Fruit fly (Drosophila melanogaster) whole organism, embryonic: ENCODE results near the gene Hecw.

ENCODE experiments used
- Adf1 ChIP-seq: fragments of 200-800 bp; sonication (Bioruptor generic); IDR thresholded peaks from 2 replicates; pipeline ENCODE4 v1.3.6; 2022; ENCODE audit warnings: missing biosample characterization, missing genetic modification characterization
- Atf3 ChIP-seq: fragments of 200-800 bp; sonication (Bioruptor generic); optimal IDR thresholded peaks from 3 replicates; lab custom pipeline; 2016; ENCODE audit warnings: missing biosample characterization, missing genetic modification characterization
- CG11093 ChIP-seq: fragments of 200-800 bp; sonication (Bioruptor generic); IDR thresholded peaks from 3 replicates; pipeline ENCODE4 v1.3.6; 2022; ENCODE audit warnings: missing biosample characterization, missing genetic modification characterization
- CG11456 ChIP-seq: fragments of 200-800 bp; sonication (Bioruptor generic); IDR thresholded peaks from 3 replicates; pipeline ENCODE4 v1.3.6; 2022; ENCODE audit warnings: missing biosample characterization, missing genetic modification characterization
- CG11504 ChIP-seq: fragments of 200-800 bp; sonication (Bioruptor generic); optimal IDR thresholded peaks from 3 replicates; lab custom pipeline; 2019; ENCODE audit warnings: missing biosample characterization, mild to moderate bottlenecking, missing genetic modification characterization, moderate library complexity
- CG12236 ChIP-seq: fragments of 200-800 bp; sonication (Bioruptor generic); optimal IDR thresholded peaks from 2 replicates; lab custom pipeline; 2016; ENCODE audit warnings: missing biosample characterization, missing genetic modification characterization
- CG12299 ChIP-seq: fragments of 200-800 bp; sonication (Bioruptor generic); optimal IDR thresholded peaks from 2 replicates; lab custom pipeline; 2018; ENCODE audit warnings: missing biosample characterization, mild to moderate bottlenecking, missing genetic modification characterization
- CG12659 ChIP-seq: fragments of 200-800 bp; sonication (Bioruptor generic); optimal IDR thresholded peaks from 3 replicates; lab custom pipeline; 2017; ENCODE audit warnings: mild to moderate bottlenecking, missing biosample characterization, missing genetic modification reagents, missing genetic modification characterization
- CG13775 ChIP-seq: fragments of 200-800 bp; sonication (Bioruptor generic); optimal IDR thresholded peaks from 3 replicates; lab custom pipeline; 2017; ENCODE audit warnings: missing biosample characterization, mild to moderate bottlenecking, missing genetic modification characterization
- CG17385 ChIP-seq: fragments of 200-800 bp; sonication (Bioruptor generic); optimal IDR thresholded peaks from 3 replicates; lab custom pipeline; 2018; ENCODE audit warnings: missing biosample characterization, mild to moderate bottlenecking, missing genetic modification characterization
- CG17829 ChIP-seq: fragments of 200-800 bp; optimal IDR thresholded peaks from 2 replicates; lab custom pipeline; 2019; ENCODE audit warnings: missing biosample characterization, mild to moderate bottlenecking, missing genetic modification characterization, moderate library complexity
- CG18262 ChIP-seq: fragments of 200-800 bp; optimal IDR thresholded peaks from 3 replicates; lab custom pipeline; 2019; ENCODE audit warnings: missing biosample characterization, mild to moderate bottlenecking, missing genetic modification characterization, moderate library complexity
- CG32772 ChIP-seq: fragments of 200-800 bp; sonication (Bioruptor generic); IDR thresholded peaks from 2 replicates; pipeline ENCODE4 v1.3.6; 2022; ENCODE audit warnings: missing biosample characterization, missing genetic modification characterization
- CG42726 ChIP-seq: fragments of 200-800 bp; sonication (Bioruptor generic); IDR thresholded peaks from 2 replicates; pipeline ENCODE4 v1.3.6; 2022; ENCODE audit warnings: missing biosample characterization, missing genetic modification characterization; ENCODE audit not compliant: partially characterized antibody
- CG4707 ChIP-seq: fragments of 200-800 bp; sonication (Bioruptor generic); optimal IDR thresholded peaks from 2 replicates; lab custom pipeline; 2018; ENCODE audit warnings: missing biosample characterization, mild to moderate bottlenecking, missing genetic modification characterization, moderate library complexity
- CG4730 ChIP-seq: fragments of 200-800 bp; sonication (Bioruptor generic); IDR thresholded peaks from 2 replicates; pipeline ENCODE4 v1.3.6; 2022; ENCODE audit warnings: missing biosample characterization, missing genetic modification characterization
- CG5180 ChIP-seq: fragments of 200-800 bp; sonication (Bioruptor generic); optimal IDR thresholded peaks from 3 replicates; lab custom pipeline; 2017; ENCODE audit warnings: missing biosample characterization, missing genetic modification characterization, mild to moderate bottlenecking, moderate library complexity, missing genetic modification reagents
- CG6175 ChIP-seq: fragments of 200-800 bp; sonication (Bioruptor generic); IDR thresholded peaks from 3 replicates; pipeline ENCODE4 v1.3.6; 2022; ENCODE audit warnings: missing biosample characterization, missing genetic modification characterization
- CG6813 ChIP-seq: fragments of 200-800 bp; sonication (Bioruptor generic); optimal IDR thresholded peaks from 2 replicates; lab custom pipeline; 2017; ENCODE audit warnings: missing biosample characterization, missing genetic modification characterization, mild to moderate bottlenecking, moderate library complexity, missing genetic modification reagents
- CG7786 ChIP-seq: fragments of 200-800 bp; sonication (Bioruptor generic); optimal IDR thresholded peaks from 2 replicates; lab custom pipeline; 2016; ENCODE audit warnings: missing biosample characterization, missing genetic modification characterization
- CG7839 ChIP-seq: fragments of 200-800 bp; sonication (Bioruptor generic); optimal IDR thresholded peaks from 3 replicates; lab custom pipeline; 2018; ENCODE audit warnings: missing biosample characterization, mild to moderate bottlenecking, missing genetic modification characterization, moderate library complexity
- CG7928 ChIP-seq: fragments of 200-800 bp; sonication (Bioruptor generic); optimal IDR thresholded peaks from 2 replicates; lab custom pipeline; 2017; ENCODE audit warnings: missing biosample characterization, mild to moderate bottlenecking, missing genetic modification characterization
- CG7987 ChIP-seq: fragments of 200-800 bp; sonication (Bioruptor generic); optimal IDR thresholded peaks from 2 replicates; lab custom pipeline; 2018; ENCODE audit warnings: missing biosample characterization, mild to moderate bottlenecking, missing genetic modification characterization, moderate library complexity
- CkIIα-i1 ChIP-seq: fragments of 200-800 bp; sonication (Bioruptor generic); IDR thresholded peaks from 2 replicates; pipeline ENCODE4 v1.3.6; 2022; ENCODE audit warnings: missing biosample characterization, missing genetic modification characterization
- Dll ChIP-seq: fragments of 200-800 bp; sonication (Bioruptor generic); IDR thresholded peaks from 4 replicates; pipeline ENCODE4 v1.3.6; 2022; ENCODE audit warnings: missing biosample characterization, missing genetic modification characterization; ENCODE audit not compliant: partially characterized antibody
- Doc2 ChIP-seq: fragments of 200-800 bp; sonication (Bioruptor generic); IDR thresholded peaks from 2 replicates; pipeline ENCODE4 v1.3.6; 2022; ENCODE audit warnings: missing biosample characterization, missing genetic modification characterization
- ERR ChIP-seq: fragments of 200-800 bp; sonication (Bioruptor generic); optimal IDR thresholded peaks from 2 replicates; lab custom pipeline; 2016; ENCODE audit warnings: missing biosample characterization, missing genetic modification characterization
- HLH3B ChIP-seq: fragments of 200-800 bp; sonication (Bioruptor generic); IDR thresholded peaks from 2 replicates; pipeline ENCODE4 v1.3.6; 2022; ENCODE audit warnings: missing biosample characterization, missing genetic modification characterization
- Hmr ChIP-seq: fragments of 200-800 bp; sonication (Bioruptor generic); optimal IDR thresholded peaks from 3 replicates; lab custom pipeline; 2017; ENCODE audit warnings: mild to moderate bottlenecking, missing biosample characterization, missing genetic modification reagents, missing genetic modification characterization
- MBD-R2 ChIP-seq: fragments of 200-800 bp; sonication (Bioruptor generic); IDR thresholded peaks from 2 replicates; pipeline ENCODE4 v1.3.6; 2022; ENCODE audit warnings: missing biosample characterization, missing genetic modification characterization
- Meics ChIP-seq: fragments of 200-800 bp; sonication (Bioruptor generic); optimal IDR thresholded peaks from 2 replicates; lab custom pipeline; 2017; ENCODE audit warnings: missing biosample characterization, mild to moderate bottlenecking, missing genetic modification characterization
- Neu2 ChIP-seq: fragments of 200-800 bp; sonication (Bioruptor generic); optimal IDR thresholded peaks from 3 replicates; lab custom pipeline; 2016; ENCODE audit warnings: missing biosample characterization, missing genetic modification characterization, borderline replicate concordance
- Oaz ChIP-seq: fragments of 200-800 bp; sonication (Bioruptor generic); IDR thresholded peaks from 2 replicates; pipeline ENCODE4 v1.3.6; 2022; ENCODE audit warnings: missing biosample characterization, missing genetic modification characterization
- PHDP ChIP-seq: fragments of 200-800 bp; sonication (Bioruptor generic); optimal IDR thresholded peaks from 3 replicates; lab custom pipeline; 2018; ENCODE audit warnings: missing biosample characterization, mild to moderate bottlenecking, missing genetic modification characterization, moderate library complexity
- Xrp1 ChIP-seq: fragments of 200-800 bp; sonication (Bioruptor generic); IDR thresholded peaks from 2 replicates; pipeline ENCODE4 v1.3.6; 2022; ENCODE audit warnings: missing biosample characterization, missing genetic modification characterization
- ara ChIP-seq: fragments of 200-800 bp; sonication (Bioruptor generic); IDR thresholded peaks from 2 replicates; pipeline ENCODE4 v1.3.6; 2022; ENCODE audit warnings: missing biosample characterization, missing genetic modification characterization
- ato ChIP-seq: fragments of 200-800 bp; sonication (Bioruptor generic); IDR thresholded peaks from 2 replicates; pipeline ENCODE4 v1.3.6; 2022; ENCODE audit warnings: missing biosample characterization, missing genetic modification characterization; ENCODE audit not compliant: partially characterized antibody
- cad ChIP-seq: fragments of >200 bp; optimal IDR thresholded peaks from 2 replicates; lab custom pipeline; 2017; ENCODE audit warnings: missing biosample characterization, missing genetic modification characterization
- cato ChIP-seq: fragments of 200-800 bp; sonication (Bioruptor generic); optimal IDR thresholded peaks from 2 replicates; lab custom pipeline; 2016; ENCODE audit warnings: missing biosample characterization, missing genetic modification characterization, borderline replicate concordance
- dan ChIP-seq: fragments of 200-800 bp; sonication (Bioruptor generic); IDR thresholded peaks from 2 replicates; pipeline ENCODE4 v1.3.6; 2022; ENCODE audit warnings: missing biosample characterization, missing genetic modification characterization
- ems ChIP-seq: fragments of 200-800 bp; sonication (Bioruptor generic); optimal IDR thresholded peaks from 3 replicates; lab custom pipeline; 2016; ENCODE audit warnings: missing biosample characterization, missing genetic modification characterization
- eyg ChIP-seq: fragments of 200-800 bp; sonication (Bioruptor generic); optimal IDR thresholded peaks from 3 replicates; lab custom pipeline; 2016; ENCODE audit warnings: missing biosample characterization, missing genetic modification characterization
- fru ChIP-seq: fragments of >200 bp; optimal IDR thresholded peaks from 2 replicates; lab custom pipeline; 2017
- jing ChIP-seq: fragments of 200-800 bp; sonication (Bioruptor generic); optimal IDR thresholded peaks from 2 replicates; lab custom pipeline; 2018; ENCODE audit warnings: missing biosample characterization, mild to moderate bottlenecking, missing genetic modification characterization
- kay ChIP-seq: fragments of 200-800 bp; sonication (Bioruptor generic); optimal IDR thresholded peaks from 2 replicates; lab custom pipeline; 2016; ENCODE audit warnings: missing biosample characterization, missing genetic modification characterization
- klu ChIP-seq: fragments of 200-800 bp; sonication (Bioruptor generic); IDR thresholded peaks from 2 replicates; pipeline ENCODE4 v1.3.6; 2022; ENCODE audit warnings: missing biosample characterization, missing genetic modification characterization
- knrl ChIP-seq: fragments of 200-800 bp; sonication (Bioruptor generic); IDR thresholded peaks from 3 replicates; pipeline ENCODE4 v1.3.6; 2022; ENCODE audit warnings: missing biosample characterization, missing genetic modification characterization; ENCODE audit not compliant: partially characterized antibody
- luna ChIP-seq: fragments of 200-800 bp; sonication (Bioruptor generic); optimal IDR thresholded peaks from 2 replicates; lab custom pipeline; 2016; ENCODE audit warnings: missing biosample characterization, missing genetic modification characterization
- oc ChIP-seq: fragments of 200-800 bp; sonication (Bioruptor generic); optimal IDR thresholded peaks from 2 replicates; lab custom pipeline; 2018; ENCODE audit warnings: missing biosample characterization, mild to moderate bottlenecking, missing genetic modification characterization, moderate library complexity
- pita ChIP-seq: fragments of 200-800 bp; sonication (Bioruptor generic); optimal IDR thresholded peaks from 2 replicates; lab custom pipeline; 2017; ENCODE audit warnings: missing biosample characterization, mild to moderate bottlenecking, missing genetic modification characterization
- stwl ChIP-seq: fragments of 200-800 bp; sonication (Bioruptor generic); optimal IDR thresholded peaks from 3 replicates; lab custom pipeline; 2018; ENCODE audit warnings: missing biosample characterization, mild to moderate bottlenecking, missing genetic modification characterization, moderate library complexity
- toy ChIP-seq: fragments of 200-800 bp; sonication (Bioruptor generic); IDR thresholded peaks from 2 replicates; pipeline ENCODE4 v1.3.6; 2022; ENCODE audit warnings: missing biosample characterization, missing genetic modification characterization

The Hecw gene

dm6 chrX:9652006-9652405 is 43.3 kb downstream of the Hecw start (continued):
- TF ChIP-seq knrl (GFP tag; lab: Robert Waterston, UW) (no peak), CG17385 (GFP tag; lab: Kevin White, UChicago) (peak; percentile 49), CG18262 (tag; lab: Kevin White, UChicago) (peak; percentile 57), fru (lab: Kevin White, UChicago) (no peak), CG11456 (GFP tag; lab: Robert Waterston, UW) (0 out of 3 replicates have a peak, but pooled peaks have one; percentile 56), CG11093 (GFP tag; lab: Robert Waterston, UW) (peak; percentile 52; the same call in 1 of the 3 replicates), klu (GFP tag; lab: Robert Waterston, UW) (0 out of 2 replicates have a peak, but pooled peaks have one; percentile 16), jing (GFP tag; lab: Kevin White, UChicago) (peak; percentile 35), Doc2 (GFP tag; lab: Robert Waterston, UW) (no peak), CG6175 (no peak), CG7987 (GFP tag; lab: Kevin White, UChicago) (no peak), ERR (GFP tag; lab: Kevin White, UChicago) (no peak), toy (no peak), CG12299 (no peak), CG32772 (GFP tag; lab: Robert Waterston, UW) (peak; percentile 69), CG6813 (GFP tag; lab: Kevin White, UChicago) (no peak), CG7928 (GFP tag; lab: Kevin White, UChicago) (no peak), Neu2 (GFP tag; lab: Kevin White, UChicago) (no peak), pita (GFP tag; lab: Kevin White, UChicago) (no peak), CG4707 (peak; percentile 26), Dll (no peak), ato (GFP tag; lab: Robert Waterston, UW) (no peak), cato (GFP tag; lab: Kevin White, UChicago) (peak; percentile 1), eyg (no peak), oc (peak; percentile 92), CG12236 (no peak), HLH3B (GFP tag; lab: Robert Waterston, UW) (peak; percentile 75), cad (no peak), kay (GFP tag; lab: Kevin White, UChicago) (no peak), dan (GFP tag; lab: Robert Waterston, UW) (no peak), stwl (tag; lab: Kevin White, UChicago) (no peak), CG42726 (GFP tag; lab: Robert Waterston, UW) (no peak), CkIIα-i1 (GFP tag; lab: Robert Waterston, UW) (no peak), Atf3 (no peak), Oaz (GFP tag; lab: Robert Waterston, UW) (no peak), ara (GFP tag; lab: Robert Waterston, UW) (no peak; the same call in 1 of the 2 replicates), CG4730 (peak; percentile 44), CG17829 (tag; lab: Kevin White, UChicago) (peak; percentile 44), luna (GFP tag; lab: Kevin White, UChicago) (no peak), CG5180 (GFP tag; lab: Kevin White, UChicago) (peak; percentile 16), Meics (GFP tag; lab: Kevin White, UChicago) (peak; percentile 24), MBD-R2 (GFP tag; lab: Robert Waterston, UW) (no peak), CG11504 (peak; percentile 80), CG7839 (tag; lab: Kevin White, UChicago) (peak; percentile 64), CG12659 (GFP tag; lab: Kevin White, UChicago) (peak; percentile 32), CG7786 (GFP tag; lab: Kevin White, UChicago) (no peak), CG13775 (GFP tag; lab: Kevin White, UChicago) (no peak), Hmr (peak; percentile 25), ems (GFP tag; lab: Kevin White, UChicago) (no peak), PHDP (tag; lab: Kevin White, UChicago) (peak; percentile 52), Adf1 (no peak), Xrp1 (GFP tag; lab: Robert Waterston, UW) (peak; percentile 70)
